Fruit fly (Drosophila melanogaster) whole organism, embryonic: ENCODE data around the gene CG43175.
A peak's percentile ranks its signal among the peaks of the same experiment; 100 is the strongest.

Experiments
- Asciz ChIP-seq: fragments of 200-800 bp; sonication (Bioruptor generic); optimal IDR thresholded peaks from 2 replicates; lab custom pipeline; 2017; ENCODE audit warnings: missing biosample characterization, mild to moderate bottlenecking, missing genetic modification characterization, missing genetic modification reagents
- Blimp-1 ChIP-seq: fragments of 200-800 bp; sonication (Bioruptor generic); optimal IDR thresholded peaks from 3 replicates; lab custom pipeline; 2018; ENCODE audit warnings: missing biosample characterization, missing genetic modification characterization, mild to moderate bottlenecking, moderate library complexity, missing genetic modification reagents
- CG1024 ChIP-seq: fragments of 200-800 bp; sonication (Bioruptor generic); IDR thresholded peaks from 2 replicates; pipeline ENCODE4 v1.3.6; 2022; ENCODE audit warnings: missing biosample characterization, missing genetic modification characterization
- CG11247 ChIP-seq: fragments of 200-800 bp; sonication (Bioruptor generic); IDR thresholded peaks from 2 replicates; pipeline ENCODE4 v1.3.6; 2022; ENCODE audit warnings: missing biosample characterization, missing genetic modification characterization
- CG11504 ChIP-seq: fragments of 200-800 bp; sonication (Bioruptor generic); optimal IDR thresholded peaks from 3 replicates; lab custom pipeline; 2019; ENCODE audit warnings: missing biosample characterization, mild to moderate bottlenecking, missing genetic modification characterization, moderate library complexity
- CG11695 ChIP-seq: fragments of 200-800 bp; sonication (Bioruptor generic); IDR thresholded peaks from 3 replicates; pipeline ENCODE4 v1.3.6; 2022; ENCODE audit warnings: missing biosample characterization, missing genetic modification characterization
- CG12219 ChIP-seq: fragments of 200-800 bp; sonication (Bioruptor generic); optimal IDR thresholded peaks from 3 replicates; lab custom pipeline; 2018; ENCODE audit warnings: missing biosample characterization, mild to moderate bottlenecking, missing genetic modification characterization
- CG1233 ChIP-seq: fragments of 200-800 bp; sonication (Bioruptor generic); optimal IDR thresholded peaks from 4 replicates; lab custom pipeline; 2018; ENCODE audit warnings: missing biosample characterization, mild to moderate bottlenecking, missing genetic modification characterization
- CG12391 ChIP-seq: fragments of 200-800 bp; sonication (Bioruptor generic); optimal IDR thresholded peaks from 3 replicates; lab custom pipeline; 2018; ENCODE audit warnings: missing biosample characterization, mild to moderate bottlenecking, missing genetic modification characterization, moderate library complexity
- CG13424 ChIP-seq: fragments of 200-800 bp; sonication (Bioruptor generic); optimal IDR thresholded peaks from 2 replicates; lab custom pipeline; 2019; ENCODE audit warnings: missing biosample characterization, mild to moderate bottlenecking, missing genetic modification characterization, moderate library complexity
- CG15269 ChIP-seq: fragments of 200-800 bp; sonication (Bioruptor generic); optimal IDR thresholded peaks from 2 replicates; lab custom pipeline; 2018; ENCODE audit warnings: missing biosample characterization, mild to moderate bottlenecking, missing genetic modification characterization, moderate library complexity
- CG17802 ChIP-seq: fragments of 200-800 bp; sonication (Bioruptor generic); optimal IDR thresholded peaks from 2 replicates; lab custom pipeline; 2018; ENCODE audit warnings: missing biosample characterization, mild to moderate bottlenecking, missing genetic modification characterization, moderate library complexity
- CG2116 ChIP-seq: fragments of 200-800 bp; sonication (Bioruptor generic); optimal IDR thresholded peaks from 3 replicates; lab custom pipeline; 2018; ENCODE audit warnings: missing biosample characterization, mild to moderate bottlenecking, missing genetic modification characterization
- CG3995 ChIP-seq: fragments of 200-800 bp; sonication (Bioruptor generic); optimal IDR thresholded peaks from 3 replicates; lab custom pipeline; 2016; ENCODE audit warnings: missing biosample characterization, missing genetic modification characterization
- CG4404 ChIP-seq: fragments of 200-800 bp; sonication (Bioruptor generic); IDR thresholded peaks from 2 replicates; pipeline ENCODE4 v1.3.6; 2022; ENCODE audit warnings: missing biosample characterization, missing genetic modification characterization
- CG4424 ChIP-seq: fragments of 200-800 bp; sonication (Bioruptor generic); optimal IDR thresholded peaks from 3 replicates; lab custom pipeline; 2016; ENCODE audit warnings: missing biosample characterization, missing genetic modification characterization
- CG4707 ChIP-seq: fragments of 200-800 bp; sonication (Bioruptor generic); optimal IDR thresholded peaks from 2 replicates; lab custom pipeline; 2018; ENCODE audit warnings: missing biosample characterization, mild to moderate bottlenecking, missing genetic modification characterization, moderate library complexity
- CG6254 ChIP-seq: fragments of 200-800 bp; sonication (Bioruptor generic); optimal IDR thresholded peaks from 3 replicates; lab custom pipeline; 2017; ENCODE audit warnings: mild to moderate bottlenecking, missing biosample characterization, missing genetic modification reagents, missing genetic modification characterization
- CG6689 ChIP-seq: fragments of 200-800 bp; sonication (Bioruptor generic); IDR thresholded peaks from 2 replicates; pipeline ENCODE4 v1.3.6; 2022; ENCODE audit warnings: missing biosample characterization, missing genetic modification characterization
- CG9437 ChIP-seq: fragments of 200-800 bp; sonication (Bioruptor generic); optimal IDR thresholded peaks from 2 replicates; lab custom pipeline; 2018; ENCODE audit warnings: missing biosample characterization, mild to moderate bottlenecking, missing genetic modification characterization
- D ChIP-seq, 2 experiments: fragments of 200-800 bp in 1 of 2; fragments of >200 bp in 1 of 2; sonication (Bioruptor generic) in 1 of 2; optimal IDR thresholded peaks; 2 replicates in 1 of 2; 3 replicates in 1 of 2; lab custom pipeline; 2017; ENCODE audit warnings: mild to moderate bottlenecking in 1 of 2, missing biosample characterization in 1 of 2, missing genetic modification characterization in 1 of 2, missing genetic modification reagents in 1 of 2
- D19A ChIP-seq: fragments of 200-800 bp; optimal IDR thresholded peaks from 3 replicates; lab custom pipeline; 2019; ENCODE audit warnings: missing biosample characterization, mild to moderate bottlenecking, missing genetic modification characterization, moderate library complexity
- Kr ChIP-seq: fragments of 200-800 bp; sonication (Bioruptor generic); optimal IDR thresholded peaks from 2 replicates; lab custom pipeline; 2017; ENCODE audit warnings: missing biosample characterization, mild to moderate bottlenecking, missing genetic modification characterization
- MBD-R2 ChIP-seq: fragments of 200-800 bp; sonication (Bioruptor generic); IDR thresholded peaks from 2 replicates; pipeline ENCODE4 v1.3.6; 2022; ENCODE audit warnings: missing biosample characterization, missing genetic modification characterization
- PHDP ChIP-seq: fragments of 200-800 bp; sonication (Bioruptor generic); optimal IDR thresholded peaks from 3 replicates; lab custom pipeline; 2018; ENCODE audit warnings: missing biosample characterization, mild to moderate bottlenecking, missing genetic modification characterization, moderate library complexity
- cg ChIP-seq: fragments of 200-800 bp; sonication (Bioruptor generic); optimal IDR thresholded peaks from 3 replicates; lab custom pipeline; 2019; ENCODE audit warnings: missing biosample characterization, mild to moderate bottlenecking, missing genetic modification characterization, moderate library complexity
- da ChIP-seq: fragments of 200-800 bp; sonication (Bioruptor generic); optimal IDR thresholded peaks from 2 replicates; lab custom pipeline; 2016; ENCODE audit warnings: missing biosample characterization, missing genetic modification characterization
- dmrt99B ChIP-seq: fragments of 200-800 bp; sonication (Bioruptor generic); optimal IDR thresholded peaks from 2 replicates; lab custom pipeline; 2018; ENCODE audit warnings: missing biosample characterization, mild to moderate bottlenecking, missing genetic modification characterization, moderate library complexity
- dpn ChIP-seq, 2 experiments: fragments of 200-800 bp; sonication (Bioruptor generic); optimal IDR thresholded peaks; 3 replicates each; lab custom pipeline; 2016; ENCODE audit warnings: missing biosample characterization in 2 of 2, missing genetic modification characterization in 2 of 2
- fd96Cb ChIP-seq: fragments of 200-800 bp; sonication (Bioruptor generic); optimal IDR thresholded peaks from 2 replicates; lab custom pipeline; 2018; ENCODE audit warnings: missing biosample characterization, mild to moderate bottlenecking, missing genetic modification characterization, moderate library complexity
- grau ChIP-seq: fragments of 200-800 bp; optimal IDR thresholded peaks from 3 replicates; lab custom pipeline; 2019; ENCODE audit warnings: missing biosample characterization, mild to moderate bottlenecking, missing genetic modification characterization, moderate library complexity
- lmd ChIP-seq: fragments of 200-800 bp; sonication (Bioruptor generic); IDR thresholded peaks from 2 replicates; pipeline ENCODE4 v1.3.6; 2022; ENCODE audit warnings: missing biosample characterization, missing genetic modification characterization
- nerfin-1 ChIP-seq: fragments of 200-800 bp; sonication (Bioruptor generic); optimal IDR thresholded peaks from 3 replicates; lab custom pipeline; 2019; ENCODE audit warnings: missing biosample characterization, mild to moderate bottlenecking, missing genetic modification characterization, moderate library complexity
- oc ChIP-seq: fragments of 200-800 bp; sonication (Bioruptor generic); optimal IDR thresholded peaks from 2 replicates; lab custom pipeline; 2018; ENCODE audit warnings: missing biosample characterization, mild to moderate bottlenecking, missing genetic modification characterization, moderate library complexity
- odd ChIP-seq: fragments of 200-800 bp; sonication (Bioruptor generic); optimal IDR thresholded peaks from 2 replicates; lab custom pipeline; 2017; ENCODE audit warnings: missing biosample characterization, mild to moderate bottlenecking, missing genetic modification characterization
- pan ChIP-seq, 4 experiments: fragments of >200 bp in 3 of 4; fragments of 200-800 bp in 1 of 4; sonication (Bioruptor generic) in 1 of 4; optimal IDR thresholded peaks in 3 of 4; IDR thresholded peaks in 1 of 4; 2 replicates each; pipeline versions ENCODE4 v1.3.6 to Lab custom; 2017 to 2022; ENCODE audit warnings: missing biosample characterization in 2 of 4, missing genetic modification characterization in 2 of 4, mixed read lengths in 1 of 4
- pnt ChIP-seq: fragments of 200-800 bp; sonication (Bioruptor generic); optimal IDR thresholded peaks from 3 replicates; lab custom pipeline; 2016; ENCODE audit warnings: missing biosample characterization, missing genetic modification characterization
- prd ChIP-seq, 3 experiments: fragments of >200 bp in 2 of 3; fragments of 200-800 bp in 1 of 3; sonication (Bioruptor generic) in 1 of 3; optimal IDR thresholded peaks in 2 of 3; IDR thresholded peaks in 1 of 3; 2 replicates in 2 of 3; 3 replicates in 1 of 3; pipeline versions ENCODE4 v1.3.6 to Lab custom; 2017 to 2022; ENCODE audit warnings: missing biosample characterization in 1 of 3, missing genetic modification characterization in 1 of 3
- pros ChIP-seq: fragments of 200-800 bp; sonication (Bioruptor generic); optimal IDR thresholded peaks from 3 replicates; lab custom pipeline; 2019; ENCODE audit warnings: missing biosample characterization, mild to moderate bottlenecking, missing genetic modification characterization, moderate library complexity
- schlank ChIP-seq: fragments of 200-800 bp; sonication (Bioruptor generic); optimal IDR thresholded peaks from 2 replicates; lab custom pipeline; 2018; ENCODE audit warnings: missing biosample characterization, mild to moderate bottlenecking, missing genetic modification characterization
- sqz ChIP-seq: fragments of 200-800 bp; sonication (Bioruptor generic); optimal IDR thresholded peaks from 3 replicates; lab custom pipeline; 2018; ENCODE audit warnings: missing biosample characterization, mild to moderate bottlenecking, missing genetic modification characterization
- tap ChIP-seq: fragments of 200-800 bp; optimal IDR thresholded peaks from 3 replicates; lab custom pipeline; 2019; ENCODE audit warnings: missing biosample characterization, mild to moderate bottlenecking, missing genetic modification characterization, moderate library complexity
- tgo ChIP-seq: fragments of 200-800 bp; sonication (Bioruptor generic); IDR thresholded peaks from 3 replicates; pipeline ENCODE4 v1.3.6; 2022; ENCODE audit warnings: missing biosample characterization, missing genetic modification characterization
- tin ChIP-seq: fragments of 200-800 bp; sonication (Bioruptor generic); optimal IDR thresholded peaks from 3 replicates; lab custom pipeline; 2016; ENCODE audit warnings: missing biosample characterization, missing genetic modification characterization
- wdn ChIP-seq: fragments of 200-800 bp; sonication (Bioruptor generic); IDR thresholded peaks from 2 replicates; pipeline ENCODE4 v1.3.6; 2022; ENCODE audit warnings: missing biosample characterization, missing genetic modification characterization
- wor ChIP-seq: fragments of 200-800 bp; sonication (Bioruptor generic); IDR thresholded peaks from 2 replicates; pipeline ENCODE4 v1.3.6; 2022; ENCODE audit warnings: missing biosample characterization, missing genetic modification characterization

Gene CG43175

dm6 chr3R:17583658-17584460 lies 46.7 kb upstream of the CG43175 start (continued):
- peak; percentile 59 for TF ChIP-seq D19A (tag; lab: Kevin White, UChicago)
- TF ChIP-seq pan (optimal IDR thresholded peaks at IDR 0.05; lab: Kevin White, UChicago), result no peak
- peak in 1 of 2 experiments; percentile 45 for TF ChIP-seq pan (GFP tag; optimal IDR thresholded peaks at IDR 0.05 in 1 of 2, IDR thresholded peaks at IDR 0.05 in 1 of 2)
- TF ChIP-seq cg (GFP tag; lab: Kevin White, UChicago), result peak; percentile 50
- TF ChIP-seq CG4404 (GFP tag; lab: Robert Waterston, UW), result peak; percentile 46; the same call in 1 of the 2 replicates
- TF ChIP-seq tap (tag; lab: Kevin White, UChicago), result peak; percentile 37
- TF ChIP-seq wdn (GFP tag; lab: Robert Waterston, UW), result no peak
- peak; percentile 77 for TF ChIP-seq CG11504 (tag; lab: Kevin White, UChicago)
- no peak for TF ChIP-seq CG3995
- TF ChIP-seq oc (tag; lab: Kevin White, UChicago), result peak; percentile 78
- peak; percentile 49; the same call in 1 of the 2 replicates for TF ChIP-seq CG6689 (GFP tag; lab: Robert Waterston, UW)
- TF ChIP-seq grau (tag; lab: Kevin White, UChicago), result peak; percentile 57
- no peak for TF ChIP-seq odd
- TF ChIP-seq tin (GFP tag; lab: Kevin White, UChicago), result peak; percentile 27
- peak; percentile 72 for TF ChIP-seq Blimp-1
- TF ChIP-seq sqz (GFP tag; lab: Kevin White, UChicago), result peak; percentile 55
- TF ChIP-seq CG9437 (GFP tag; lab: Kevin White, UChicago), result peak; percentile 2
- TF ChIP-seq CG12391 (tag; lab: Kevin White, UChicago), result peak; percentile 66
- TF ChIP-seq CG11247 (GFP tag; lab: Robert Waterston, UW), result 0 out of 2 replicates have a peak, but pooled peaks have one; percentile 9
- TF ChIP-seq tgo, result peak; percentile 36; the same call in 1 of the 3 replicates
- peak; percentile 46 for TF ChIP-seq CG6254 (GFP tag; lab: Kevin White, UChicago)
- TF ChIP-seq nerfin-1 (tag; lab: Kevin White, UChicago), result peak; percentile 50
- TF ChIP-seq CG13424, result peak; percentile 64
- no peak for TF ChIP-seq MBD-R2 (GFP tag; lab: Robert Waterston, UW)
- TF ChIP-seq CG17802, result no peak
- peak in 1 of 2 experiments; percentile 20 for TF ChIP-seq dpn (GFP tag; optimal IDR thresholded peaks at IDR 0.05; lab: Kevin White, UChicago)
- TF ChIP-seq Kr, result no peak
- no peak for TF ChIP-seq da (GFP tag; lab: Kevin White, UChicago)
- TF ChIP-seq pnt (GFP tag; lab: Kevin White, UChicago), result peak; percentile 21
- TF ChIP-seq CG15269 (tag; lab: Kevin White, UChicago), result peak; percentile 32
- peak; percentile 23; the same call in 1 of the 2 replicates for TF ChIP-seq wor (GFP tag; lab: Robert Waterston, UW)
- TF ChIP-seq D (optimal IDR thresholded peaks at IDR 0.05; lab: Kevin White, UChicago), result peak; percentile 1
- TF ChIP-seq D (GFP tag; optimal IDR thresholded peaks at IDR 0.05; lab: Kevin White, UChicago), result peak; percentile 59
- TF ChIP-seq pros, result peak; percentile 95
- peak; percentile 40; the same call in 1 of the 3 replicates for TF ChIP-seq CG11695
- TF ChIP-seq fd96Cb, result peak; percentile 68
- TF ChIP-seq PHDP, result peak; percentile 39
- TF ChIP-seq dmrt99B (tag; lab: Kevin White, UChicago), result peak; percentile 71
- TF ChIP-seq schlank (tag; lab: Kevin White, UChicago), result no peak
- TF ChIP-seq CG12219, result peak; percentile 22
- TF ChIP-seq CG1233 (GFP tag; lab: Kevin White, UChicago), result peak; percentile 17
- TF ChIP-seq CG2116 (GFP tag; lab: Kevin White, UChicago), result no peak
- peak; percentile 49; the same call in 1 of the 2 replicates for TF ChIP-seq CG1024
- peak; percentile 44 for TF ChIP-seq Asciz
- TF ChIP-seq CG4707 (GFP tag; lab: Kevin White, UChicago), result peak; percentile 6
- no peak for TF ChIP-seq prd (optimal IDR thresholded peaks at IDR 0.05; lab: Kevin White, UChicago)
- TF ChIP-seq prd (GFP tag; IDR thresholded peaks at IDR 0.05; lab: Robert Waterston, UW), result peak; percentile 66; the same call in 2 of the 3 replicates
- TF ChIP-seq lmd (GFP tag; lab: Robert Waterston, UW), result peak; percentile 48; the same call in 1 of the 2 replicates
- TF ChIP-seq CG4424 (GFP tag; lab: Kevin White, UChicago), result peak; percentile 32
